Fruit fly (Drosophila melanogaster): Measurements from ENCODE around the gene PKD.

The PKD gene

DNA sequence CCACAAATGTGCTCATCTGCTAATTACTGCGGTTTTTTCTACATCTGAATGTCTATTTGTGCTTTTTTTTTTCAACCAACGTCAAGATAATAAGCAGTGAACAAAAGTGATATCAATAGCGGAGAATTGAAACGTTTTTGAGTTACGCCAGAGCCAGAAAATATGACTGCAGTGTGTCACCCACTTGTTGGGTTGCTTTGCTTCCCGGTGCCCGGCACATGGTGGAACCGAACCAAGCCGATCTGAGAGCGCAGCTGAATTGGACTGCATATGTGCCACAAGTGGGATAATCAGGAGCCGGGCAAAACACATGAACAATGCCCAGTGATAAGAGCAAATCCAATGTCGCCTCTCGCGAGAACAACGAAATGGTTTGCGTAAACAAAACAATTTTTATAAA lies 21.8 kb downstream of the PKD start:
- TF ChIP-seq sage (GFP tag; optimal IDR thresholded peaks at IDR 0.05) (no peak), Rel (GFP tag; optimal IDR thresholded peaks at IDR 0.05) (no peak), Rel (tag; optimal IDR thresholded peaks at IDR 0.05) (peak; percentile 77)

DNA sequence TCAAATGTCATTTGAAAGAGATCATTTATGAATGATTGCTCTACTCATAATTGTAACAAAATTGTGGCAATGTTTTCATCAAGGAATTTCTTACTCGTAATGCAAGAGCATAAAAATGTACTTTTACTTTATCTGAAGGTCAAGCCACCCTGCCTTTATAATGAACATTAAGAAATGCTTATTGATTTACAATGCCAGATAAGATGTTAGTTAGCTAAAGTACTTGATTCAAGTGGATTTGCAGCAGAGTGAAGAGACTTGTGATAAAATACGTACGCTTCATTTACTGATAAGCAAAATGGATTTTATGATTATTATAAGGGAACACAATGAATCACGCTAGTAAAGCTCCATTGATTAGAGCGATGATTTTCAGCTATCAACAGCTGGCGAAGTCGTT lies 22.4 kb downstream of the PKD start:
- TF ChIP-seq woc (GFP tag; optimal IDR thresholded peaks at IDR 0.05) (no peak), rgr (GFP tag; optimal IDR thresholded peaks at IDR 0.05) (no peak), h (GFP tag; optimal IDR thresholded peaks at IDR 0.05) (peak; percentile 1), CG32264 (GFP tag; optimal IDR thresholded peaks at IDR 0.05) (no peak), dl (GFP tag; optimal IDR thresholded peaks at IDR 0.05; ENCODE audit: insufficient read depth in 1 of 2, partially characterized antibody in 2 of 2) (no peak), HLH106 (tag; optimal IDR thresholded peaks at IDR 0.05) (no peak), tai (GFP tag; optimal IDR thresholded peaks at IDR 0.05) (no peak), Mio (GFP tag; optimal IDR thresholded peaks at IDR 0.05) (no peak)

DNA sequence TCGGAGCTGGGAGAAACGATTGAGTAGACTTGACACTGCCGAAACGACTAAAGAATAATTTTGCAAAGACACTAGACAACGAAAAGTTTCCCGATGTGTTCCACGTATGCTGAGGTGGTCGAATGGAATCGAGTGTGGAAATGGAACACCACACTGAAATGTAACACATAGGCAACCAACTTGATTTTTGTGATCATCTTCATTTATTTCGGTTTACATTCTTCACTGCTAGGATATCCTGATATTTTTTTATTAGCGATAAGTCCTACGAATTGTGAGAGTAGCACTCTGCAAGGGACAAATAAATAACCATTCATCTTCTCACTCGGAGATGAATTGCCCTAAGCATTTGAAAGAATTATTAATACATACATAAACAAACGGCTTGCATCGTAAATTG lies 25.5 kb downstream of the PKD start, which contains the start of gene CG7131:
Gene CG7131, minus strand, starts transcription at position 101 of the 400 bp plus-strand sequence.
- TF ChIP-seq psq (GFP tag; optimal IDR thresholded peaks at IDR 0.05) = no peak
- no peak for TF ChIP-seq Mio (GFP tag; optimal IDR thresholded peaks at IDR 0.05)
- TF ChIP-seq jim (GFP tag; optimal IDR thresholded peaks at IDR 0.05) = no peak
- no peak for TF ChIP-seq h (GFP tag; optimal IDR thresholded peaks at IDR 0.05)
- no peak for TF ChIP-seq Myc (optimal IDR thresholded peaks at IDR 0.05)
- no peak for TF ChIP-seq pan (optimal IDR thresholded peaks at IDR 0.05)
- no peak for TF ChIP-seq br (GFP tag; optimal IDR thresholded peaks at IDR 0.05)
- TF ChIP-seq woc (GFP tag; optimal IDR thresholded peaks at IDR 0.05) = no peak
- TF ChIP-seq CG9705 (GFP tag; optimal IDR thresholded peaks at IDR 0.05) = no peak
- TF ChIP-seq OdsH (GFP tag; optimal IDR thresholded peaks at IDR 0.05) = no peak
- TF ChIP-seq foxo (GFP tag; optimal IDR thresholded peaks at IDR 0.05) = no peak

DNA sequence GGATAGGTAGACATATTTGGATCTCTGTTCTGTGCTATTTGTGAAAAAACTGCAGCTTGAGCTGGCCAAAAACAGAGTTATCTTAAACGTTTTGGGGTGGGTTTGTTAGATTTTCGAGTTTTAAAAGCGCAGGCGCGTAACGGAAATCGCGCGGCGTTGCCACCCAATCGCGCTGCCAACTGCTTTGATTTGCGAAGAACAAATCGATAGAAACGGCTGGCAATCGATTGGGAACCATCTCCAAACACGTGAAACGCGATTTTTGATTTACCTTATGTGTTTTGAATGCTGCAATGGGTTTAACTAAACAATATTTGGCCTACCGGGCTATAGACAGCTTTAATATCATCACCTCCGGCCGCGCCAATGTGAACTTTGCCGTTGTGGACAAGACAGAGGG lies 30.8 kb downstream of the PKD start, which contains the start of the genes CG14312 and CG8064:
Gene CG14312, minus strand, starts transcription at position 88 of the 400 bp plus-strand sequence.
Gene CG8064, plus strand, starts transcription at position 220 of the 400 bp plus-strand sequence.
- TF ChIP-seq pan (optimal IDR thresholded peaks at IDR 0.05) (no peak), h (GFP tag; optimal IDR thresholded peaks at IDR 0.05) (no peak), Rel (GFP tag; optimal IDR thresholded peaks at IDR 0.05) (no peak), Rel (tag; optimal IDR thresholded peaks at IDR 0.05) (peak; percentile 27), psq (GFP tag; optimal IDR thresholded peaks at IDR 0.05) (no peak), br (GFP tag; optimal IDR thresholded peaks at IDR 0.05) (no peak)

- TF ChIP-seq foxo (GFP tag; optimal IDR thresholded peaks at IDR 0.05) (no peak), Rel (GFP tag; optimal IDR thresholded peaks at IDR 0.05) (no peak), Rel (tag; optimal IDR thresholded peaks at IDR 0.05) (peak; percentile 3)
Measured at dm6 chr3R:18280866-18281473, 33.2 kb downstream of the PKD start.

DNA sequence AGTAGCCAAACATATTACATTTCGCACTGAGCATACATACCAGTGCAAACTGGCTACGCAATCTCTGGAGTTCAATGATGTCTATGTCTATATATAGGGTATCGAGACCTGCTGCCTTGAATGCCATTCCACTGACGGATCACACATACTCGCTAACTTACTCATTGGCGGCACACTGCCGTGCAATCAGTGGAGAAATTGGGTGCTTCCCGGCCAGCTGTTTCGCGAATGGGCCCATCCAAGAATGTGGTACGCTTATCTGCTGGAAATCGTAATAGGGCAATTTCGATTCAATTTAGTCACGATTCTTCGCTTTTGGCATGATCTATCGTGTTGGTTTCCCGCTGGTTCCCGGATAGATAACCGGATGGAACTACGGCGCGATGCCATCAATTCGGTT lies 34.1 kb downstream of the PKD start:
- no peak for TF ChIP-seq CG32264 (GFP tag; optimal IDR thresholded peaks at IDR 0.05)
- no peak for TF ChIP-seq Hnf4 (GFP tag; optimal IDR thresholded peaks at IDR 0.05)
- no peak for TF ChIP-seq dsf (GFP tag; optimal IDR thresholded peaks at IDR 0.05; ENCODE audit: borderline replicate concordance)
- TF ChIP-seq Rel (GFP tag; optimal IDR thresholded peaks at IDR 0.05) = no peak
- TF ChIP-seq Rel (tag; optimal IDR thresholded peaks at IDR 0.05) = peak; percentile 98
- no peak for TF ChIP-seq N (GFP tag; optimal IDR thresholded peaks at IDR 0.05)
- TF ChIP-seq br (GFP tag; optimal IDR thresholded peaks at IDR 0.05) = no peak
- peak; percentile 11 for TF ChIP-seq h (GFP tag; optimal IDR thresholded peaks at IDR 0.05)

- no peak for TF ChIP-seq lola (GFP tag; optimal IDR thresholded peaks at IDR 0.05)
- no peak for TF ChIP-seq sv (GFP tag; optimal IDR thresholded peaks at IDR 0.05)
- TF ChIP-seq OdsH (GFP tag; optimal IDR thresholded peaks at IDR 0.05) = peak; percentile 32
- TF ChIP-seq Rel (GFP tag; optimal IDR thresholded peaks at IDR 0.05) = no peak
- peak; percentile 83 for TF ChIP-seq Rel (tag; optimal IDR thresholded peaks at IDR 0.05)
- TF ChIP-seq Abd-B (GFP tag; optimal IDR thresholded peaks at IDR 0.05) = no peak
- peak; percentile 5 for TF ChIP-seq Hr83 (GFP tag; optimal IDR thresholded peaks at IDR 0.05; ENCODE audit: poor library complexity, severe bottlenecking)
- TF ChIP-seq rgr (GFP tag; optimal IDR thresholded peaks at IDR 0.05) = peak; percentile 34
- TF ChIP-seq N (GFP tag; optimal IDR thresholded peaks at IDR 0.05) = no peak
- no peak for TF ChIP-seq pan (optimal IDR thresholded peaks at IDR 0.05)
- TF ChIP-seq psq (GFP tag; optimal IDR thresholded peaks at IDR 0.05) = no peak
- no peak for TF ChIP-seq Dfd (GFP tag; optimal IDR thresholded peaks at IDR 0.05)
- no peak for TF ChIP-seq sage (GFP tag; optimal IDR thresholded peaks at IDR 0.05)
- no peak for TF ChIP-seq CG9705 (GFP tag; optimal IDR thresholded peaks at IDR 0.05)
- TF ChIP-seq fru (GFP tag; optimal IDR thresholded peaks at IDR 0.05) = no peak
- no peak for TF ChIP-seq tai (GFP tag; optimal IDR thresholded peaks at IDR 0.05)
- TF ChIP-seq foxo (GFP tag; optimal IDR thresholded peaks at IDR 0.05) = peak in 1 of 2 experiments; percentile 13
- no peak for TF ChIP-seq Vsx2 (GFP tag; optimal IDR thresholded peaks at IDR 0.05; ENCODE audit: partially characterized antibody)
- TF ChIP-seq h (GFP tag; optimal IDR thresholded peaks at IDR 0.05) = peak; percentile 66
- TF ChIP-seq br (GFP tag; optimal IDR thresholded peaks at IDR 0.05) = peak; percentile 44
- TF ChIP-seq dmrt93B (GFP tag; optimal IDR thresholded peaks at IDR 0.05) = no peak
- TF ChIP-seq Myc (optimal IDR thresholded peaks at IDR 0.05) = no peak
- TF ChIP-seq GATAd (GFP tag; optimal IDR thresholded peaks at IDR 0.05) = no peak
- TF ChIP-seq Hnf4 (GFP tag; optimal IDR thresholded peaks at IDR 0.05) = no peak
- TF ChIP-seq Dif (GFP tag; optimal IDR thresholded peaks at IDR 0.05; ENCODE audit: partially characterized antibody) = peak; percentile 53
- TF ChIP-seq brk (GFP tag; optimal IDR thresholded peaks at IDR 0.05) = no peak
- TF ChIP-seq ey (GFP tag; optimal IDR thresholded peaks at IDR 0.05) = peak; percentile 25
Measured at dm6 chr3R:18279494-18279893, 34.7 kb downstream of the PKD start, which contains the start of gene CG7142. Gene CG7142 (minus strand): TSS chr3R:18279522.
